Worm (Caenorhabditis elegans): ENCODE results near the gene K09C4.5.

ce11 chrX:3243614-3244013 is 38.8 kb upstream of the K09C4.5 start, which contains the start of gene irg-7:
- no peak for TF ChIP-seq ztf-1 (GFP tag; conservative IDR thresholded peaks at IDR 0.05)
- TF ChIP-seq ama-1 (optimal IDR thresholded peaks at IDR 0.05) = no peak
- peak; percentile 57 for TF ChIP-seq fos-1 (tag; optimal IDR thresholded peaks at IDR 0.05)

All from whole organism, L2 larva.